Fruit fly (Drosophila melanogaster) whole organism, wandering third instar larva: ENCODE results near the gene CG15023.

Experiments
- Abd-B ChIP-seq: fragments of >200 bp; optimal IDR thresholded peaks from 2 replicates; lab custom pipeline; 2017; ENCODE audit warnings: missing biosample characterization, missing genetic modification characterization
- CG32264 ChIP-seq: fragments of 200-800 bp; sonication (Bioruptor generic); optimal IDR thresholded peaks from 2 replicates; lab custom pipeline; 2016; ENCODE audit warnings: missing biosample characterization, missing genetic modification characterization
- CG9705 ChIP-seq: fragments of 200-800 bp; sonication (Bioruptor generic); optimal IDR thresholded peaks from 2 replicates; lab custom pipeline; 2018; ENCODE audit warnings: missing biosample characterization, mild to moderate bottlenecking, missing genetic modification characterization
- CrebA ChIP-seq: fragments of 200-800 bp; sonication (Bioruptor generic); optimal IDR thresholded peaks from 2 replicates; lab custom pipeline; 2016; ENCODE audit warnings: missing biosample characterization, mild to moderate bottlenecking, missing genetic modification characterization, borderline replicate concordance
- Dfd ChIP-seq: fragments of >200 bp; optimal IDR thresholded peaks from 2 replicates; lab custom pipeline; 2017; ENCODE audit warnings: missing biosample characterization, missing genetic modification characterization
- Dif ChIP-seq: fragments of 200-275, 200-300 bp; sonication (Bioruptor generic); optimal IDR thresholded peaks from 2 replicates; lab custom pipeline; 2018; ENCODE audit warnings: missing biosample characterization, missing genetic modification characterization; ENCODE audit not compliant: partially characterized antibody
- GATAd ChIP-seq: sonication (Bioruptor generic); optimal IDR thresholded peaks from 2 replicates; lab custom pipeline; 2016; ENCODE audit warnings: missing biosample characterization, missing genetic modification characterization
- HLH106 ChIP-seq: fragments of 200-800 bp; optimal IDR thresholded peaks from 3 replicates; lab custom pipeline; 2019; ENCODE audit warnings: missing biosample characterization, mild to moderate bottlenecking, missing genetic modification characterization, moderate library complexity
- Hr83 ChIP-seq: fragments of 200-300 bp; sonication (Bioruptor generic); optimal IDR thresholded peaks from 2 replicates; lab custom pipeline; 2016; ENCODE audit warnings: missing biosample characterization, mild to moderate bottlenecking, missing genetic modification characterization, moderate library complexity; ENCODE audit not compliant: poor library complexity, severe bottlenecking
- Jra ChIP-seq: sonication (Bioruptor generic); optimal IDR thresholded peaks from 2 replicates; lab custom pipeline; 2016; ENCODE audit warnings: missing biosample characterization, missing genetic modification characterization
- N ChIP-seq: fragments of >200 bp; optimal IDR thresholded peaks from 2 replicates; lab custom pipeline; 2018; ENCODE audit warnings: missing biosample characterization, missing external identifiers, missing genetic modification characterization
- OdsH ChIP-seq: fragments of 200-800 bp; sonication (Bioruptor generic); optimal IDR thresholded peaks from 2 replicates; lab custom pipeline; 2016; ENCODE audit warnings: missing biosample characterization, mild to moderate bottlenecking, missing genetic modification characterization
- Rel ChIP-seq, 2 experiments: fragments of 200-800 bp; sonication (Bioruptor generic) in 1 of 2; optimal IDR thresholded peaks; 2 replicates in 1 of 2; 3 replicates in 1 of 2; lab custom pipeline; 2016 to 2019; ENCODE audit warnings: mild to moderate bottlenecking in 2 of 2, missing biosample characterization in 2 of 2, missing genetic modification characterization in 2 of 2, moderate library complexity in 1 of 2
- Sp1 ChIP-seq: fragments of 200-800 bp; sonication (Bioruptor generic); optimal IDR thresholded peaks from 3 replicates; lab custom pipeline; 2019; ENCODE audit warnings: missing biosample characterization, mild to moderate bottlenecking, missing genetic modification characterization, moderate library complexity
- Vsx2 ChIP-seq: fragments of 200-300, 225-300 bp; sonication (Bioruptor generic); optimal IDR thresholded peaks from 2 replicates; lab custom pipeline; 2018; ENCODE audit warnings: missing biosample characterization, missing genetic modification characterization; ENCODE audit not compliant: partially characterized antibody
- brk ChIP-seq: fragments of 200-800 bp; sonication (Bioruptor generic); optimal IDR thresholded peaks from 2 replicates; lab custom pipeline; 2016; ENCODE audit warnings: missing biosample characterization, mild to moderate bottlenecking, missing genetic modification characterization
- dsf ChIP-seq: sonication (Bioruptor generic); optimal IDR thresholded peaks from 2 replicates; lab custom pipeline; 2016; ENCODE audit warnings: missing biosample characterization, missing genetic modification characterization, borderline replicate concordance
- ey ChIP-seq: fragments of 200-800 bp; sonication (Bioruptor generic); optimal IDR thresholded peaks from 2 replicates; lab custom pipeline; 2016; ENCODE audit warnings: missing biosample characterization, missing genetic modification characterization
- foxo ChIP-seq, 2 experiments: fragments of 200-800 bp; sonication (Bioruptor generic); optimal IDR thresholded peaks; 2 replicates in 1 of 2; 3 replicates in 1 of 2; lab custom pipeline; 2016 to 2017; ENCODE audit warnings: missing biosample characterization in 2 of 2, missing genetic modification characterization in 2 of 2
- fru ChIP-seq: fragments of 200-800 bp; sonication (Bioruptor generic); optimal IDR thresholded peaks from 3 replicates; lab custom pipeline; 2016; ENCODE audit warnings: missing biosample characterization, mild to moderate bottlenecking, missing genetic modification characterization
- lola ChIP-seq: fragments of >200 bp; optimal IDR thresholded peaks from 2 replicates; lab custom pipeline; 2017; ENCODE audit warnings: missing biosample characterization, missing genetic modification characterization
- pan ChIP-seq: fragments of >200 bp; optimal IDR thresholded peaks from 2 replicates; lab custom pipeline; 2017
- psq ChIP-seq: fragments of 200-800 bp; sonication (Bioruptor generic); optimal IDR thresholded peaks from 3 replicates; lab custom pipeline; 2017; ENCODE audit warnings: missing biosample characterization, mild to moderate bottlenecking, missing genetic modification characterization, moderate library complexity
- sage ChIP-seq: fragments of 200-800 bp; sonication (Bioruptor generic); optimal IDR thresholded peaks from 2 replicates; lab custom pipeline; 2016; ENCODE audit warnings: missing biosample characterization, mild to moderate bottlenecking, missing genetic modification characterization
- sv ChIP-seq: fragments of 200-800 bp; sonication (Bioruptor generic); optimal IDR thresholded peaks from 3 replicates; lab custom pipeline; 2016; ENCODE audit warnings: missing biosample characterization, missing genetic modification characterization
- tai ChIP-seq: sonication (Bioruptor generic); optimal IDR thresholded peaks from 2 replicates; lab custom pipeline; 2016; ENCODE audit warnings: missing biosample characterization, missing genetic modification characterization
- woc ChIP-seq: sonication (Bioruptor generic); optimal IDR thresholded peaks from 2 replicates; lab custom pipeline; 2016; ENCODE audit warnings: missing biosample characterization, mild to moderate bottlenecking, missing genetic modification characterization

CG15023 gene

dm6 chr3L:4417543-4417942 is 43.8 kb downstream of the CG15023 start:
- TF ChIP-seq brk (no peak), OdsH (GFP tag; lab: Kevin White, UChicago) (no peak), Vsx2 (no peak)
- TF ChIP-seq, all 38 proteins: peak for 0

- TF ChIP-seq Rel (GFP tag; optimal IDR thresholded peaks at IDR 0.05; lab: Kevin White, UChicago): no peak
- TF ChIP-seq Rel (tag; optimal IDR thresholded peaks at IDR 0.05; lab: Kevin White, UChicago): peak; percentile 53
- TF ChIP-seq ey: no peak
Measured at dm6 chr3L:4417068-4417467, 44.2 kb downstream of the CG15023 start.

DNA sequence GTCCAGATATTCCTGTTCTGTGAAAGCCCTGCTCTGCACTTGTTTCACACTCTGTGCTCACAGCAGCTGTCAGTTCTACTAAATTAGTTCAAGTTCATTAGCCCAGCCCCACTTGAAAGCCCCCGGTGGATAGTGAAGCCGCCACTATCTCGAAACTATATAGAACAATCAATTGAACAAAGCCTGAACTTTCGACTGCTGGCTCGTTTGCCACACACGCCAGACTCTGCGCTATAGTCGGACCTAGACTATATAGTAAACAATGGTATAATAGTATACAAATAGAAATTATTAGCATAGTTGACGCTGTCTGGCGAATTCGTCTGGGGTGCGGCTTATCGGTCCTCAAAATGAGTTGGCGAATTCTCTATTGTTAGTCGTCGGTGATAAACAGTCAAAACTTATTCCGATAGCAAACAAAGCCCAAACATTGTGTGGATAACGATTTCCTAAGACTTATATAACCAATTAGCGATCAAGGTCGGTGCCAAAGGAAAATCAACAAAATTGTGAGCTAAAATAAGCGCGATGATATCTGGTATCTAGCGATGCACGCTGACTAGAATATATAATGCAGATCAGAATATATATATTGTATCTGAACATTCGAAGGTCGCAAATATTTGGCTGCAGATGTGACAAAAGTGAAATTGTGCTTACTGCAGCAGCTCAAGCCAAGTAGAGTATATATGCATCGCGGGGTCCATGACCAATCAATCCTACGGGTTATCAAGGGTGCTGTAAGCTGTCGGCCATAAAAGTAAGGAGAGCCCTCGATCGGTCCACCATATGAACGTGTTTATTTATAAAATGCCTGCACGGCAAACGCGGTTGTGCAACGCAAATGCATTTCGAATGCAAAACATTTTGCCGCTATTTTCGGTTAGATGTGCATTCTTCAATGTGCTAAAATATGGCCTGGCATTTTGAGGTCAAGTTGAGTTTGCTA is 45.7 kb downstream of the CG15023 start:
- TF ChIP-seq ey: no peak

DNA sequence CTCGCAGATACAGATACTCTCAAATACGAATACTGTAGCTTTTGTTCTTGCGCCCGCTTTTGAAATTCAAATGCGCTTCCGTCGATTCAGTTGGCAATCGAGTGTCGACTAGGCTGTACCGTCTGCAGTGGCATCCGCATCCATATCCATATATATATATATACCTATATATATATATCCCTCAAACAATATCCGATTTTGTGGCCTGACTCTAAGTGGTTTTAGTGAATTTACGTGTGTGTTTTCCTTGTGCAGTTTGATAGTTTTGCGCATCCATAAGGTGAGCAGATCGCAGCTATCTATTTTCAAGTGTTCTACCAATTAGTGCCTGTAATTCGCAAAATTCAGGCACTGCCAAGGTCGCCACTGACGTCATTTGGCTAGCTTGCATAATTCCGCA is 46.7 kb downstream of the CG15023 start:
- TF ChIP-seq pan (lab: Kevin White, UChicago) (no peak), Sp1 (peak; percentile 6), Jra (no peak), Dif (peak; percentile 50), OdsH (GFP tag; lab: Kevin White, UChicago) (peak; percentile 13), woc (no peak), Vsx2 (peak; percentile 5), Rel (GFP tag; optimal IDR thresholded peaks at IDR 0.05; lab: Kevin White, UChicago) (peak; percentile 34), Rel (tag; optimal IDR thresholded peaks at IDR 0.05; lab: Kevin White, UChicago) (no peak), psq (no peak)

DNA sequence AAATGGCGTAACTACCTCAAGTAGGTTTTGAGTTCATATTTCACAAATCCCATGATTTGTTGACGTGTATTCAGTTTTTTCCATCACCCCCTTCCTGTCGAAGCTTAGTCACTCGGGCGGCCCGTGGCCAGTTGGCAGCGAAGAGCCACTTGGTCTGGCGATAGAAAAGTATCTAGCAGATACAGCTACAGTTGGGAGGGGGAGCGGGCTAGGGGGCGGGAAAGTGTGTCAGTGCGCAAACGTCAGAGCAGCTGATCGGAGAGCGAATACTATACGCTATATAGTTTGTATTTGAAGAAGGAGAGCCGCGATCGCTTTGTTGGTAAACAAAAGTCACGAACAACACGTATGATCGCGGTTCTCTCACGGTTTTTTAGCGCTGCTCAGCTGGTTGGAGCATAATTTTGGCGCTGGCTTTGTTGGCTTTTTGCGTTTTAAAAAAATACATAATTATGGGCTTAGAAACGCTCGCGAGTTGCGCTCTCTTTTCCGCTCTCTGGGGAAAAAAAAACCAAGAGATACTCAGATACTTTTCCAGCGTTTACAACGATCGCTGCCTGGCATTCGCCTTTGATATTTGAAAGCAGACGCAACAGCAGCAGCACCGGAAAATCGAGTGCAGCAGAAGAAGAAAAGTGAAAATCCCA is 47.4 kb downstream of the CG15023 start:
- peak; percentile 1 for TF ChIP-seq tai (GFP tag; lab: Kevin White, UChicago)
- no peak for TF ChIP-seq HLH106 (tag; lab: Kevin White, UChicago)
- no peak for TF ChIP-seq CrebA (GFP tag; lab: Kevin White, UChicago)

DNA sequence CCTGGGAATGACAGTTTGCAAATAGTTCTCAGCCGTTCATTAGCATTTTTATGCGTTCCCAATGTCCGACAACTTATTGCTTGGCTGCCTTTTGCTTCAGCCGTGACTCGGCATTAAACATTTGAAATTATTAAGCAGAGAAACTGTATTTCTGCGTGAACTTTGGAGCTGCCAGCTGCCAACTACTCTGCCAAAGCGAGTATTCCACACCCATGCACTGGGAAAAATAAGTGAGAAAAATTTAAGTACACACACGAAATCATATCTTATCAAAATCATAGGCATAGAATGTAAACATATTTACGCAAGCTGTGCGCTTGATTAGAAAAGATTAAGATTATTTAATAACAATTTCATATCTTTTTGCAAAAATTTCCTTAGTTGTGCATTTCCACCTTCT is 48.3 kb downstream of the CG15023 start:
- TF ChIP-seq tai (GFP tag; lab: Kevin White, UChicago) (no peak), Dfd (GFP tag; lab: Kevin White, UChicago) (no peak), dsf (GFP tag; lab: Kevin White, UChicago) (no peak), HLH106 (tag; lab: Kevin White, UChicago) (no peak), sage (GFP tag; lab: Kevin White, UChicago) (no peak), ey (no peak), CG9705 (GFP tag; lab: Kevin White, UChicago) (no peak), N (no peak), sv (GFP tag; lab: Kevin White, UChicago) (no peak), CG32264 (GFP tag; lab: Kevin White, UChicago) (no peak)

dm6 chr3L:4411951-4412350 is 49.4 kb downstream of the CG15023 start:
- TF ChIP-seq Hr83 (GFP tag; lab: Kevin White, UChicago) (no peak), GATAd (GFP tag; lab: Kevin White, UChicago) (no peak), CG32264 (GFP tag; lab: Kevin White, UChicago) (no peak), brk (no peak), OdsH (GFP tag; lab: Kevin White, UChicago) (no peak), Abd-B (GFP tag; lab: Kevin White, UChicago) (no peak), sage (GFP tag; lab: Kevin White, UChicago) (no peak), fru (GFP tag; lab: Kevin White, UChicago) (no peak), lola (no peak), foxo (GFP tag; optimal IDR thresholded peaks at IDR 0.05; lab: Kevin White, UChicago) (no peak)
- TF ChIP-seq, all 38 proteins: peak for 0
